Fruit fly (Drosophila melanogaster) whole organism, prepupa: ENCODE data around the gene spen.

Experiments used
- CG10669 ChIP-seq: fragments of 200-800 bp; sonication (Bioruptor generic); optimal IDR thresholded peaks from 3 replicates; lab custom pipeline; 2018; ENCODE audit warnings: missing biosample characterization, mild to moderate bottlenecking, missing genetic modification characterization, moderate library complexity
- CG11762 ChIP-seq: fragments of 200-800 bp; sonication (Bioruptor generic); optimal IDR thresholded peaks from 3 replicates; lab custom pipeline; 2016; ENCODE audit warnings: missing biosample characterization, missing genetic modification characterization; ENCODE audit not compliant: insufficient read depth
- CG15336 ChIP-seq: fragments of 200-800 bp; sonication (Bioruptor generic); IDR thresholded peaks from 2 replicates; pipeline ENCODE4 v1.3.6; 2022; ENCODE audit warnings: missing biosample characterization, missing genetic modification characterization
- CG1621 ChIP-seq: fragments of 200-800 bp; sonication (Bioruptor generic); optimal IDR thresholded peaks from 3 replicates; lab custom pipeline; 2018; ENCODE audit warnings: missing biosample characterization, mild to moderate bottlenecking, missing genetic modification characterization
- CG3032 ChIP-seq: fragments of 200-800 bp; optimal IDR thresholded peaks from 2 replicates; lab custom pipeline; 2019; ENCODE audit warnings: missing biosample characterization, mild to moderate bottlenecking, missing genetic modification characterization, moderate library complexity
- CG31627 ChIP-seq: fragments of 200-800 bp; sonication (Bioruptor generic); optimal IDR thresholded peaks from 3 replicates; lab custom pipeline; 2016; ENCODE audit warnings: missing biosample characterization, missing genetic modification characterization
- CG32006 ChIP-seq: fragments of 200-800 bp; sonication (Bioruptor generic); optimal IDR thresholded peaks from 3 replicates; lab custom pipeline; 2017; ENCODE audit warnings: missing biosample characterization, mild to moderate bottlenecking, missing genetic modification characterization
- CG34406 ChIP-seq: fragments of 200-800 bp; sonication (Bioruptor generic); optimal IDR thresholded peaks from 3 replicates; lab custom pipeline; 2016; ENCODE audit warnings: missing biosample characterization, missing genetic modification characterization
- CG6163 ChIP-seq: fragments of 200-800 bp; sonication (Bioruptor generic); IDR thresholded peaks from 3 replicates; pipeline ENCODE4 v1.3.6; 2022; ENCODE audit warnings: missing biosample characterization, missing genetic modification characterization
- CG6276 ChIP-seq: fragments of 200-800 bp; sonication (Bioruptor generic); optimal IDR thresholded peaks from 2 replicates; lab custom pipeline; 2017; ENCODE audit warnings: missing biosample characterization, mild to moderate bottlenecking, missing genetic modification characterization
- CG6792 ChIP-seq: fragments of 200-800 bp; sonication (Bioruptor generic); optimal IDR thresholded peaks from 3 replicates; lab custom pipeline; 2016; ENCODE audit warnings: missing biosample characterization, missing genetic modification characterization
- CG6854 ChIP-seq: fragments of 200-800 bp; sonication (Bioruptor generic); optimal IDR thresholded peaks from 2 replicates; lab custom pipeline; 2017; ENCODE audit warnings: missing biosample characterization, mild to moderate bottlenecking, missing genetic modification characterization
- CG7368 ChIP-seq: fragments of 200-800 bp; sonication (Bioruptor generic); optimal IDR thresholded peaks from 3 replicates; lab custom pipeline; 2016; ENCODE audit warnings: missing biosample characterization, missing genetic modification characterization
- CG9139 ChIP-seq: fragments of 200-800 bp; sonication (Bioruptor generic); optimal IDR thresholded peaks from 3 replicates; lab custom pipeline; 2017; ENCODE audit warnings: missing biosample characterization, mild to moderate bottlenecking, missing genetic modification characterization
- Eip75B ChIP-seq: fragments of 200-800 bp; sonication (Bioruptor generic); optimal IDR thresholded peaks from 3 replicates; lab custom pipeline; 2016; ENCODE audit warnings: missing biosample characterization, missing genetic modification characterization
- Eip78C ChIP-seq: fragments of 200-800 bp; sonication (Bioruptor generic); peaks from one replicate; lab custom pipeline; 2016; ENCODE audit warnings: missing biosample characterization, missing genetic modification characterization
- Eip93F ChIP-seq: fragments of 200-800 bp; sonication (Bioruptor generic); optimal IDR thresholded peaks from 2 replicates; lab custom pipeline; 2016; ENCODE audit warnings: missing biosample characterization, mild to moderate bottlenecking, missing genetic modification characterization
- Ets21C ChIP-seq: fragments of 200-800 bp; sonication (Bioruptor generic); optimal IDR thresholded peaks from 3 replicates; lab custom pipeline; 2016; ENCODE audit warnings: missing biosample characterization, missing genetic modification characterization
- Ets96B ChIP-seq: fragments of 200-800 bp; optimal IDR thresholded peaks from 2 replicates; lab custom pipeline; 2019; ENCODE audit warnings: missing biosample characterization, mild to moderate bottlenecking, missing genetic modification characterization, moderate library complexity
- Gug ChIP-seq: fragments of 200-800 bp; sonication (Bioruptor generic); IDR thresholded peaks from 2 replicates; pipeline ENCODE4 v1.3.6; 2022; ENCODE audit warnings: missing biosample characterization, missing genetic modification characterization
- Hr38 ChIP-seq: sonication (Bioruptor generic); optimal IDR thresholded peaks from 2 replicates; lab custom pipeline; 2016; ENCODE audit warnings: missing biosample characterization, missing genetic modification characterization
- Met ChIP-seq: fragments of 200-800 bp; sonication (Bioruptor generic); optimal IDR thresholded peaks from 3 replicates; lab custom pipeline; 2016; ENCODE audit warnings: missing biosample characterization, missing genetic modification characterization
- OdsH ChIP-seq: fragments of 200-800 bp; sonication (Bioruptor generic); optimal IDR thresholded peaks from 3 replicates; lab custom pipeline; 2016; ENCODE audit warnings: missing biosample characterization, missing genetic modification characterization
- Sox14 ChIP-seq: fragments of 200-800 bp; sonication (Bioruptor generic); optimal IDR thresholded peaks from 3 replicates; lab custom pipeline; 2016; ENCODE audit warnings: missing biosample characterization, missing genetic modification characterization
- achi ChIP-seq: fragments of 200-800 bp; sonication (Bioruptor generic); optimal IDR thresholded peaks from 3 replicates; lab custom pipeline; 2016; ENCODE audit warnings: missing biosample characterization, missing genetic modification characterization
- acj6 ChIP-seq: fragments of 200-800 bp; sonication (Bioruptor generic); optimal IDR thresholded peaks from 3 replicates; lab custom pipeline; 2016; ENCODE audit warnings: missing biosample characterization, missing genetic modification characterization
- dsx ChIP-seq: fragments of 200-800 bp; optimal IDR thresholded peaks from 3 replicates; lab custom pipeline; 2019; ENCODE audit warnings: missing biosample characterization, mild to moderate bottlenecking, missing genetic modification characterization, moderate library complexity; ENCODE audit not compliant: poor library complexity, severe bottlenecking
- lz ChIP-seq: fragments of 200-800 bp; sonication (Bioruptor generic); optimal IDR thresholded peaks from 3 replicates; lab custom pipeline; 2016; ENCODE audit warnings: missing biosample characterization, missing genetic modification characterization
- pdm3 ChIP-seq: fragments of 200-800 bp; sonication (Bioruptor generic); optimal IDR thresholded peaks from 3 replicates; lab custom pipeline; 2016; ENCODE audit warnings: missing biosample characterization, missing genetic modification characterization
- salr ChIP-seq, 2 experiments: fragments of 200-800 bp; sonication (Bioruptor generic); optimal IDR thresholded peaks; 3 replicates each; lab custom pipeline; 2016 to 2018; ENCODE audit warnings: missing biosample characterization in 2 of 2, missing genetic modification characterization in 2 of 2, mild to moderate bottlenecking in 1 of 2
- spab ChIP-seq: fragments of 200-800 bp; sonication (Bioruptor generic); optimal IDR thresholded peaks from 2 replicates; lab custom pipeline; 2017; ENCODE audit warnings: missing biosample characterization, mild to moderate bottlenecking, missing genetic modification characterization, missing genetic modification reagents
- ss ChIP-seq, 2 experiments: fragments of 200-800 bp; sonication (Bioruptor generic); optimal IDR thresholded peaks; 2 replicates in 1 of 2; 3 replicates in 1 of 2; lab custom pipeline; 2017 to 2018; ENCODE audit warnings: mild to moderate bottlenecking in 2 of 2, missing biosample characterization in 2 of 2, missing genetic modification characterization in 2 of 2, moderate library complexity in 1 of 2
- svp ChIP-seq: fragments of 200-800 bp; sonication (Bioruptor generic); peaks from one replicate; lab custom pipeline; 2016; ENCODE audit warnings: missing biosample characterization, missing genetic modification characterization
- vri ChIP-seq: fragments of 200-800 bp; sonication (Bioruptor generic); optimal IDR thresholded peaks from 3 replicates; lab custom pipeline; 2016; ENCODE audit warnings: missing biosample characterization, mild to moderate bottlenecking, missing genetic modification characterization

Gene spen

dm6 chr2L:139610-140009 is 19.2 kb upstream of the spen start (continued):
- TF ChIP-seq Met (GFP tag; lab: Kevin White, UChicago) (peak; percentile 21), CG6276 (GFP tag; lab: Kevin White, UChicago) (no peak), ss (GFP tag; optimal IDR thresholded peaks at IDR 0.05; lab: Kevin White, UChicago) (no peak), Eip93F (GFP tag; lab: Kevin White, UChicago) (no peak), CG7368 (GFP tag; lab: Kevin White, UChicago) (no peak), Ets21C (GFP tag; lab: Kevin White, UChicago) (no peak), CG34406 (GFP tag; lab: Kevin White, UChicago) (no peak), pdm3 (no peak)

- TF ChIP-seq svp (peak; percentile 70), Hr38 (GFP tag; lab: Kevin White, UChicago) (no peak)
These were observed 18.0 kb upstream of the spen start, which contains the start of the genes CG31975 and ovm for dm6 chr2L:140849-141248. Gene CG31975, minus strand, starts transcription at chr2L:140992. Gene ovm, minus strand, starts transcription at chr2L:140992.

- TF ChIP-seq Hr38 (GFP tag; lab: Kevin White, UChicago) (no peak), OdsH (GFP tag; lab: Kevin White, UChicago) (no peak), Eip93F (GFP tag; lab: Kevin White, UChicago) (no peak), CG11762 (GFP tag; lab: Kevin White, UChicago) (no peak), CG1621 (tag; lab: Kevin White, UChicago) (peak; percentile 83), CG15336 (no peak)
These were observed 15.7 kb upstream of the spen start, which contains the start of the genes CG31974 and CG11454 for dm6 chr2L:143088-143487. Gene CG31974, minus strand, starts transcription at chr2L:143091. Gene CG11454, plus strand, starts transcription at chr2L:143323.

dm6 chr2L:146503-146902 is 12.3 kb upstream of the spen start:
- no peak for TF ChIP-seq Eip78C (GFP tag; lab: Kevin White, UChicago)

dm6 chr2L:153142-153541 is 5.7 kb upstream of the spen start, which contains the start of gene CG42399:
Gene CG42399, minus strand, starts transcription at chr2L:153300.
- TF ChIP-seq CG6276 (GFP tag; lab: Kevin White, UChicago), result no peak
- no peak for TF ChIP-seq lz
- TF ChIP-seq CG3032 (tag; lab: Kevin White, UChicago), result no peak
- no peak for TF ChIP-seq acj6
- no peak for TF ChIP-seq Ets96B (tag; lab: Kevin White, UChicago)
- no peak for TF ChIP-seq dsx (GFP tag; lab: Kevin White, UChicago)
- TF ChIP-seq Eip75B (GFP tag; lab: Kevin White, UChicago), result no peak
- TF ChIP-seq Gug (GFP tag; lab: Robert Waterston, UW), result no peak
- no peak for TF ChIP-seq ss (GFP tag; optimal IDR thresholded peaks at IDR 0.05; lab: Kevin White, UChicago)
- no peak for TF ChIP-seq achi (GFP tag; lab: Kevin White, UChicago)
- TF ChIP-seq CG11762 (GFP tag; lab: Kevin White, UChicago), result no peak
- no peak for TF ChIP-seq CG32006
- no peak for TF ChIP-seq CG31627
- TF ChIP-seq CG6163 (GFP tag; lab: Robert Waterston, UW), result no peak
- no peak for TF ChIP-seq spab (GFP tag; lab: Kevin White, UChicago)
- TF ChIP-seq OdsH (GFP tag; lab: Kevin White, UChicago), result no peak
- no peak for TF ChIP-seq salr (GFP tag; optimal IDR thresholded peaks at IDR 0.05; lab: Kevin White, UChicago)
- no peak for TF ChIP-seq CG10669 (GFP tag; lab: Kevin White, UChicago)
- no peak for TF ChIP-seq Sox14 (GFP tag; lab: Kevin White, UChicago)
- TF ChIP-seq Eip93F (GFP tag; lab: Kevin White, UChicago), result no peak
- TF ChIP-seq, all 60 proteins: peak for 0

- TF ChIP-seq acj6 (no peak), CG9139 (GFP tag; lab: Kevin White, UChicago) (no peak), ss (GFP tag; optimal IDR thresholded peaks at IDR 0.05; lab: Kevin White, UChicago) (no peak), CG6792 (GFP tag; lab: Kevin White, UChicago) (no peak), CG15336 (no peak), CG6854 (GFP tag; lab: Kevin White, UChicago) (peak; percentile 23), CG7368 (GFP tag; lab: Kevin White, UChicago) (no peak), CG10669 (GFP tag; lab: Kevin White, UChicago) (no peak), Eip78C (GFP tag; lab: Kevin White, UChicago) (peak; percentile 51), vri (GFP tag; lab: Kevin White, UChicago) (peak; percentile 96)
These were observed 3.6 kb upstream of the spen start, which contains the start of gene Pus10 for dm6 chr2L:155215-155712. Gene Pus10, minus strand, starts transcription at chr2L:155305.
